Worm (Caenorhabditis elegans): ENCODE results near the gene npax-3.

The npax-3 gene

ce11 chrIV:10803973-10804372, 24.0 kb downstream of the npax-3 start:
- TF ChIP-seq ets-7 (tag; optimal IDR thresholded peaks at IDR 0.05) = no peak
- no peak for TF ChIP-seq hnd-1 (tag; optimal IDR thresholded peaks at IDR 0.05)
- TF ChIP-seq aly-1 (tag; optimal IDR thresholded peaks at IDR 0.05) = no peak
- TF ChIP-seq hmg-4 (GFP tag; optimal IDR thresholded peaks at IDR 0.05) = no peak
- TF ChIP-seq ceh-36 (tag; optimal IDR thresholded peaks at IDR 0.05) = no peak
- TF ChIP-seq F13C5.2 (tag; optimal IDR thresholded peaks at IDR 0.05) = no peak
- no peak for TF ChIP-seq ama-1 (optimal IDR thresholded peaks at IDR 0.05)
- no peak for TF ChIP-seq hmbx-1 (tag; optimal IDR thresholded peaks at IDR 0.05)
- TF ChIP-seq tra-4 (tag; optimal IDR thresholded peaks at IDR 0.05) = no peak
- no peak for TF ChIP-seq scrt-1 (GFP tag; IDR thresholded peaks at IDR 0.05)
- no peak for TF ChIP-seq flt-1 (GFP tag; IDR thresholded peaks at IDR 0.05)
- TF ChIP-seq B0310.2 (tag; optimal IDR thresholded peaks at IDR 0.05) = no peak
- TF ChIP-seq sea-1 (GFP tag; conservative IDR thresholded peaks at IDR 0.05) = no peak
- no peak for TF ChIP-seq ceh-13 (GFP tag; optimal IDR thresholded peaks at IDR 0.05)
- TF ChIP-seq pes-1 (GFP tag; IDR thresholded peaks at IDR 0.05) = no peak

- no peak for TF ChIP-seq hmg-4 (GFP tag; optimal IDR thresholded peaks at IDR 0.05)
- no peak for TF ChIP-seq ama-1 (optimal IDR thresholded peaks at IDR 0.05)
- TF ChIP-seq ceh-13 (GFP tag; optimal IDR thresholded peaks at IDR 0.05) = no peak
- no peak for TF ChIP-seq hnd-1 (tag; optimal IDR thresholded peaks at IDR 0.05)
- TF ChIP-seq flt-1 (GFP tag; IDR thresholded peaks at IDR 0.05) = no peak
- TF ChIP-seq scrt-1 (GFP tag; IDR thresholded peaks at IDR 0.05) = no peak
- no peak for TF ChIP-seq tbx-37 (GFP tag; conservative IDR thresholded peaks at IDR 0.05)
- no peak for TF ChIP-seq sea-1 (GFP tag; conservative IDR thresholded peaks at IDR 0.05)
- TF ChIP-seq ceh-36 (tag; optimal IDR thresholded peaks at IDR 0.05) = no peak
- no peak for TF ChIP-seq aly-1 (tag; optimal IDR thresholded peaks at IDR 0.05)
- TF ChIP-seq hmbx-1 (tag; optimal IDR thresholded peaks at IDR 0.05) = no peak
- TF ChIP-seq ets-7 (tag; optimal IDR thresholded peaks at IDR 0.05) = no peak
- TF ChIP-seq tbx-11 (GFP tag; IDR thresholded peaks at IDR 0.05) = no peak
These were observed 28.6 kb downstream of the npax-3 start, which contains the start of gene zipt-2.1 for ce11 chrIV:10799354-10799753. Gene zipt-2.1, plus strand, starts transcription at chrIV:10799654.

ce11 chrIV:10798604-10799003, 29.3 kb downstream of the npax-3 start:
- TF ChIP-seq tbx-37 (GFP tag; conservative IDR thresholded peaks at IDR 0.05) (no peak), ets-7 (tag; optimal IDR thresholded peaks at IDR 0.05) (no peak), ama-1 (optimal IDR thresholded peaks at IDR 0.05) (no peak), hnd-1 (tag; optimal IDR thresholded peaks at IDR 0.05) (no peak), flt-1 (GFP tag; IDR thresholded peaks at IDR 0.05) (no peak), pes-1 (GFP tag; IDR thresholded peaks at IDR 0.05) (no peak), hmg-4 (GFP tag; optimal IDR thresholded peaks at IDR 0.05) (no peak)

DNA sequence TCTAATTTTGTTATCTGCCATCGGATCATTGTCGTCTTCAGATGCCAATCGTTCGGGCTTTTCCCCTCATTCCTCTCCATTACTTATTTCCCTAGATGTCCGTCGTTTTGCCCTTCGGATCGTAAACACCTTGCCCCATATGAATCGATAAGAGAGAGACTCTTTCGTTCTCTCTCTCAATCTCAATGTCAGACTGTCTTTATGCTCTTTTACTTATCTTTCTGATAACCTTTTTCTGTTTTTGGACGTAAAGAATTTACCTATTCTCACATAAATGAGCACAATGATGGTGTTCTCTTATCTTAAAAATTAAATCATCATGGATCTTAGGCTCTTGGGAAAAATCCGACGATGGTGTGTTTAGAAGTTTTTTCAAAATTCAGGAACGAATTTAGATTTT, 31.2 kb downstream of the npax-3 start:
- TF ChIP-seq tbx-37 (GFP tag; conservative IDR thresholded peaks at IDR 0.05) = no peak
- no peak for TF ChIP-seq scrt-1 (GFP tag; IDR thresholded peaks at IDR 0.05)
- TF ChIP-seq hmbx-1 (tag; optimal IDR thresholded peaks at IDR 0.05) = no peak
- no peak for TF ChIP-seq tra-4 (tag; optimal IDR thresholded peaks at IDR 0.05)
- no peak for TF ChIP-seq aly-1 (tag; optimal IDR thresholded peaks at IDR 0.05)
- no peak for TF ChIP-seq flt-1 (GFP tag; IDR thresholded peaks at IDR 0.05)
- TF ChIP-seq hmg-4 (GFP tag; optimal IDR thresholded peaks at IDR 0.05) = no peak
- TF ChIP-seq ceh-13 (GFP tag; optimal IDR thresholded peaks at IDR 0.05) = no peak
- no peak for TF ChIP-seq ceh-36 (tag; optimal IDR thresholded peaks at IDR 0.05)
- no peak for TF ChIP-seq ets-7 (tag; optimal IDR thresholded peaks at IDR 0.05)
- no peak for TF ChIP-seq pes-1 (GFP tag; IDR thresholded peaks at IDR 0.05)
- TF ChIP-seq sea-1 (GFP tag; conservative IDR thresholded peaks at IDR 0.05) = no peak

DNA sequence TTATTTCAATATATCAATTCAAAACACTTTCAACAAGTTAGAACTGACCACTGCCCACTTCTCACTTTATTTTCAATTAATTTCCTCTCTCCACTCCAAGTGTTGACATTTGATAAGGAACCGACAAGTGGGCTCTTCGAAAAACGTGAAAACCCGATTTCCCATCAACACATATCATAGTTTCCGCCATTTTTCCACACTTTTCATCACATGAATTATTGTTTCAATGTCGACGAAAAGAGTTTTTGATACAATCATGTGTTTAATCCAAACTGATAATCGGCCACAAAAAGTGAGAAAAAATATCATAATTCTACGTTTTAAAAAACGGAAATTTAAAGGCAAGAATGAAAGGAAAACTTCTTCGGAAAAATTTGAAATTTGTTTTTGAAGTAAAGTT, 32.3 kb downstream of the npax-3 start:
- TF ChIP-seq B0310.2 (tag; optimal IDR thresholded peaks at IDR 0.05) (no peak), ceh-36 (tag; optimal IDR thresholded peaks at IDR 0.05) (no peak), aly-1 (tag; optimal IDR thresholded peaks at IDR 0.05) (no peak), tbx-37 (GFP tag; conservative IDR thresholded peaks at IDR 0.05) (no peak), ceh-13 (GFP tag; optimal IDR thresholded peaks at IDR 0.05) (no peak), scrt-1 (GFP tag; IDR thresholded peaks at IDR 0.05) (no peak), tra-4 (tag; optimal IDR thresholded peaks at IDR 0.05) (no peak), hmbx-1 (tag; optimal IDR thresholded peaks at IDR 0.05) (no peak), hnd-1 (tag; optimal IDR thresholded peaks at IDR 0.05) (no peak)

ce11 chrIV:10790353-10790752, 37.6 kb downstream of the npax-3 start, which contains the start of gene pept-2:
Gene pept-2, plus strand, starts transcription at chrIV:10790653.
- TF ChIP-seq ets-7 (tag; optimal IDR thresholded peaks at IDR 0.05) = no peak
- TF ChIP-seq ceh-36 (tag; optimal IDR thresholded peaks at IDR 0.05) = no peak
- no peak for TF ChIP-seq sea-1 (GFP tag; conservative IDR thresholded peaks at IDR 0.05)
- TF ChIP-seq ama-1 (optimal IDR thresholded peaks at IDR 0.05) = no peak
- no peak for TF ChIP-seq F13C5.2 (tag; optimal IDR thresholded peaks at IDR 0.05)
- TF ChIP-seq tbx-11 (GFP tag; IDR thresholded peaks at IDR 0.05) = no peak
- no peak for TF ChIP-seq hnd-1 (tag; optimal IDR thresholded peaks at IDR 0.05)
- TF ChIP-seq tbx-37 (GFP tag; conservative IDR thresholded peaks at IDR 0.05) = no peak
- no peak for TF ChIP-seq B0310.2 (tag; optimal IDR thresholded peaks at IDR 0.05)

- no peak for TF ChIP-seq hnd-1 (tag; optimal IDR thresholded peaks at IDR 0.05)
- TF ChIP-seq aly-1 (tag; optimal IDR thresholded peaks at IDR 0.05) = no peak
- TF ChIP-seq tra-4 (tag; optimal IDR thresholded peaks at IDR 0.05) = no peak
- no peak for TF ChIP-seq flt-1 (GFP tag; IDR thresholded peaks at IDR 0.05)
- no peak for TF ChIP-seq sea-1 (GFP tag; conservative IDR thresholded peaks at IDR 0.05)
These were observed 41.2 kb downstream of the npax-3 start, which contains the start of gene srd-7 for ce11 chrIV:10786731-10787130. Gene srd-7, minus strand, starts transcription at chrIV:10786831.

DNA sequence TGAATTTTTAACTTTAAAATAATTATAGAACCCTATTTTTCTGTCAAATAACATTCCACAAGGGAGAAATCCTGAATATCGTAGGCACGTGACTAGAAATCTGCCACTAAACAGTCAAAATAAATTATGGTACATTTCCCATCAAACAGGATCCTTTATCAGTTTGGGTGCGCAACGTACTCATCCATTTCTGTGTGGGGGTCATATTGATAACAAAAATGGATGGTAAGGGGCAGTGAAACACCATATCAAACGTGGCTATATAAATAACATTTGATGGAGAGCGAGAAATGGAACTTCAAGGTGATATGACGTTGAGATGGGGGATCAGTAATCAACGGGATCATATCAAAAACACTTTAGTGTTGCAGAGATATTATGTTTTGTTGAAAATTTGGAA, 43.9 kb downstream of the npax-3 start:
- no peak for TF ChIP-seq pes-1 (GFP tag; IDR thresholded peaks at IDR 0.05)
- no peak for TF ChIP-seq ama-1 (optimal IDR thresholded peaks at IDR 0.05)
- TF ChIP-seq B0310.2 (tag; optimal IDR thresholded peaks at IDR 0.05) = no peak
- no peak for TF ChIP-seq tbx-37 (GFP tag; conservative IDR thresholded peaks at IDR 0.05)
- no peak for TF ChIP-seq hmg-4 (GFP tag; optimal IDR thresholded peaks at IDR 0.05)
- no peak for TF ChIP-seq flt-1 (GFP tag; IDR thresholded peaks at IDR 0.05)
- no peak for TF ChIP-seq tbx-11 (GFP tag; IDR thresholded peaks at IDR 0.05)
- TF ChIP-seq ets-7 (tag; optimal IDR thresholded peaks at IDR 0.05) = no peak
- TF ChIP-seq tra-4 (tag; optimal IDR thresholded peaks at IDR 0.05) = no peak
